Worm (Caenorhabditis elegans) whole organism, midembryonic: ENCODE results near the gene tceb-3.
"Not testable (repeated sequence)": the region's sequence is repeated elsewhere in the genome, so short reads cannot be mapped to it uniquely, and the experiment has no call there.

Experiments
- T22C8.4 ChIP-seq: fragments of 200-800 bp; sonication (Bioruptor generic); IDR thresholded peaks from 2 replicates; pipeline ENCODE4 v1.3.6; 2022; ENCODE audit warnings: missing genetic modification characterization, missing compliant biosample characterization
- cog-1 ChIP-seq: sonication (generic microtip); optimal IDR thresholded peaks from 2 replicates; lab custom pipeline; 2016; ENCODE audit warnings: missing genetic modification characterization, missing compliant biosample characterization
- flt-1 ChIP-seq: fragments of 200-800 bp; sonication (Bioruptor generic); IDR thresholded peaks from 2 replicates; pipeline ENCODE4 v1.3.6; 2022; ENCODE audit warnings: missing genetic modification characterization, missing compliant biosample characterization
- klf-2 ChIP-seq: fragments of 200-800 bp; sonication (Bioruptor generic); conservative IDR thresholded peaks from 2 replicates; pipeline ENCODE4 v1.3.6; 2022; ENCODE audit warnings: missing genetic modification reagents, missing genetic modification characterization, missing compliant biosample characterization
- med-1 ChIP-seq: sonication (generic microtip); optimal IDR thresholded peaks from 2 replicates; lab custom pipeline; 2017; ENCODE audit warnings: missing genetic modification characterization, mild to moderate bottlenecking, missing compliant biosample characterization, antibody characterized with exemption, missing genetic modification reagents; ENCODE audit not compliant: insufficient read depth
- ref-1 ChIP-seq: fragments of 200-800 bp; sonication (Bioruptor generic); conservative IDR thresholded peaks from 2 replicates; pipeline ENCODE4 v1.3.6; 2022; ENCODE audit warnings: missing genetic modification reagents, missing genetic modification characterization, missing compliant biosample characterization
- tab-1 ChIP-seq: fragments of 200-800 bp; sonication (Bioruptor generic); IDR thresholded peaks from 2 replicates; pipeline ENCODE4 v1.3.6; 2022; ENCODE audit warnings: missing genetic modification characterization, missing compliant biosample characterization
- ztf-23 ChIP-seq: fragments of 200-800 bp; sonication (Bioruptor generic); IDR thresholded peaks from 2 replicates; pipeline ENCODE4 v1.3.6; 2022; ENCODE audit warnings: missing genetic modification reagents, missing genetic modification characterization, missing compliant biosample characterization
- ztf-29 ChIP-seq: fragments of 200-800 bp; sonication (Bioruptor generic); IDR thresholded peaks from 2 replicates; pipeline ENCODE4 v1.3.6; 2022; ENCODE audit warnings: missing genetic modification reagents, missing genetic modification characterization, missing compliant biosample characterization

tceb-3 gene

DNA sequence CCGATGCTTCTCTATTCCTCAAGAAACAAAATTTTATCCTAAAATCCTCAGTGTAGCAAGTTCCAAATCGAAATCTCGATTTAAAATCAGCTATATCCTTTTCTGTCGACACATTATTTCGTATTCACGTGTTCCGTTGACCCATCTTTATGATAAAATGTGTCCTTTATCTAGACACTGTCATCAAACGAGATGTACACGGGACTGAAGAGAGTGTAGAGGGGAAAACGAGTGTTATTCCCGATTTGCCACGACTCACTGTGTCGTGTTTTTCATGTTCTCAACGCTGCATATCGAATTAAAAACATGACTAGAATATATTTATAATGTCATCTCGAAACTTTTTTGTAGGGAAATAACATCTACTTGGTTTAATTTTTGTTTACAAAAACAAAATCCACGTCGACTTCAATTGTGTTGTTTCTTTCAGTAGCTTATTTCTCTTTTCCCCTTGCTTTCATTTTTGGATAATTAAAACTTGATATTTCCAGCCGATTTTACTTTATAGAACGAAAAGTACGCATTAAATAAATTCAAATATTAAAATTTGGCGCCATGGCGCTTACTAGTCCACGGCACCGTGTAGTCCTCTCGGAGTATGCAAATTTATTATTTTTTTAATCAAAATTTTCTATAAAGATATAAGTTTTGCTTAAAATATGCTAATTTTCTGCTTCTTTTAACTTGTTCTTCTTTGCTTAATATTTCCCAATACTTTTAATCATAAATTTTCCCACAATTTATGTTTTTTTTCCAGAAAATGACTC is 21.2 kb downstream of the tceb-3 start, which contains the start of gene metr-1:
TSS of gene metr-1 (plus strand) at position 758 of the 767 bp plus-strand sequence.
- TF ChIP-seq ztf-23 (GFP tag; lab: Robert Waterston, UW) (no peak), ref-1 (GFP tag; lab: Robert Waterston, UW) (no peak), tab-1 (no peak), T22C8.4 (GFP tag; lab: Robert Waterston, UW) (no peak), ztf-29 (GFP tag; lab: Robert Waterston, UW) (no peak), flt-1 (GFP tag; lab: Robert Waterston, UW) (no peak), klf-2 (GFP tag; lab: Robert Waterston, UW) (no peak), med-1 (GFP tag; lab: Kevin White, UChicago) (no peak), cog-1 (tag; lab: Kevin White, UChicago) (no peak)

- TF ChIP-seq ztf-23 (GFP tag; lab: Robert Waterston, UW) = no peak
- no peak for TF ChIP-seq ref-1 (GFP tag; lab: Robert Waterston, UW)
- no peak for TF ChIP-seq cog-1 (tag; lab: Kevin White, UChicago)
- no peak for TF ChIP-seq tab-1
- no peak for TF ChIP-seq klf-2 (GFP tag; lab: Robert Waterston, UW)
- TF ChIP-seq T22C8.4 (GFP tag; lab: Robert Waterston, UW) = no peak
- TF ChIP-seq med-1 (GFP tag; lab: Kevin White, UChicago) = no peak
- no peak for TF ChIP-seq ztf-29 (GFP tag; lab: Robert Waterston, UW)
- no peak for TF ChIP-seq flt-1 (GFP tag; lab: Robert Waterston, UW)
Measured at ce11 chrII:10924669-10925068, 22.5 kb downstream of the tceb-3 start.

DNA sequence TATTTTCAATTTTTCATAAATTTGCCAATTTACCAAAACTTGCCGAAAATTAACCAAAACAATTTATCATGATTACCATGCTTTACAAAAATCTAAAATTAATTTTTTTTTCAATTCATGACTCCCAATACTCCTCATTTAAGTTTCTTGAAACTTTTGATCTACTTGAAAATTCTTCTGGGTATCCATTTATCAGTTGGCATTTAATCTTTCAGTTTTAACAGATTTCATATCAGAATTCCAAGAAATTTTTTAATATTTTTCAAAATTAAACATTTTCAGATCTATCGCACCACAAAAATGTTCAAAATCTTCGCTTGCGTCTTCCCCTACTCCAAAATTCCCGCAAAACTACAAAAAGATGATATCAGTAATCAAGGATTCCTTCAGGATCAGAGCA is 23.3 kb downstream of the tceb-3 start, which contains the start of gene Y19D2B.2:
TSS of gene Y19D2B.2 (plus strand) at position 301 of the 400 bp plus-strand sequence.
- TF ChIP-seq flt-1 (GFP tag; lab: Robert Waterston, UW) = no peak
- no peak for TF ChIP-seq tab-1
- no peak for TF ChIP-seq cog-1 (tag; lab: Kevin White, UChicago)
- no peak for TF ChIP-seq med-1 (GFP tag; lab: Kevin White, UChicago)
- no peak for TF ChIP-seq T22C8.4 (GFP tag; lab: Robert Waterston, UW)
- TF ChIP-seq ztf-29 (GFP tag; lab: Robert Waterston, UW) = no peak
- TF ChIP-seq ref-1 (GFP tag; lab: Robert Waterston, UW) = no peak
- no peak for TF ChIP-seq ztf-23 (GFP tag; lab: Robert Waterston, UW)

- TF ChIP-seq klf-2 (GFP tag; lab: Robert Waterston, UW); med-1 (GFP tag; lab: Kevin White, UChicago); ztf-23 (GFP tag; lab: Robert Waterston, UW): not testable (repeated sequence)
Measured at ce11 chrII:10922874-10923273, 24.3 kb downstream of the tceb-3 start, which contains the start of gene Y19D2B.1. Gene Y19D2B.1, minus strand, starts transcription at chrII:10922974.

- TF ChIP-seq cog-1 (tag; lab: Kevin White, UChicago) = no peak
- no peak for TF ChIP-seq med-1 (GFP tag; lab: Kevin White, UChicago)
- TF ChIP-seq ref-1 (GFP tag; lab: Robert Waterston, UW) = no peak
- no peak for TF ChIP-seq ztf-23 (GFP tag; lab: Robert Waterston, UW)
- no peak for TF ChIP-seq flt-1 (GFP tag; lab: Robert Waterston, UW)
Measured at ce11 chrII:10918293-10918756, 28.9 kb downstream of the tceb-3 start, which contains the start of gene tba-4. Gene tba-4, plus strand, starts transcription at chrII:10918706.

DNA sequence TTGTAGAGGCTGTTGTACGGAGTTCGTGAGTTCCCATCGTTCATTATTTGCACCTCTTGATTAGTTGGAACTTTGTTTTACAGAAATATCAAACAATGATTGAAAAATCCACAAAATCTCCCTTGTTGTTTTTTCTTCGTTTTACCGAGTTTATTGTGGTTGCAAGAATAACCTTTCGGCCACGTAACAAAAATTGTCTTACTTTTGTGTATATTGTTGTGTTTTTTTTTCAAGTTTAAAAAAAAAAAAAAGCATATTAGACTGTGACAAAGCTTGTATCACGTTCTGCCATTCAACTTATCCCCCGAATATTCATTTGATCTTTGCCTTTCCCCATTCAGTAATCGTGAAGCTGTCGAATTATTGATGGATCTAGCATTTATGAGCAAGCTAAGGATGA is 30.0 kb downstream of the tceb-3 start, which contains the start of gene F44F4.10:
TSS of gene F44F4.10 (minus strand) at position 101 of the 400 bp plus-strand sequence.
- TF ChIP-seq klf-2 (GFP tag; lab: Robert Waterston, UW) (no peak), T22C8.4 (GFP tag; lab: Robert Waterston, UW) (no peak), flt-1 (GFP tag; lab: Robert Waterston, UW) (no peak), med-1 (GFP tag; lab: Kevin White, UChicago) (no peak), cog-1 (tag; lab: Kevin White, UChicago) (no peak)

DNA sequence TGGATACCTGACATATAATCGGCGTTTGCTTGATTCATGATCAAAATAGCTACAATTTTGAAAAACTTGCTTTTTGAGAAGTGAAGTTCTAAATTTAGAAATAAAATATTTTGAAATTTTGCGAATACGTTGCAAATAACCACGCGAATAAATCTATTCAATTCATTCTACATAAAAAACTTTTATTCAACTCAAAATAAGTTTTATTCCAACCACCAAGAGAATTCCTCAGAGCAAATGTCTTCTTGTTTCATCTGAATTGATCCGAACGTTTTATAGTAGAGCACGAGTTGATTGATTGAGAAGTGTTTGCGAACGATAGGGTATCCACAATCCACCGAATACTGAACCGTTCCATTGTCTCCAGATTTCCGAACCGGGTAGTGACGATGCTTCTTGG is 31.5 kb downstream of the tceb-3 start, which contains the start of gene F44F4.9:
TSS of gene F44F4.9 (minus strand) at position 101 of the 400 bp plus-strand sequence.
- no peak for TF ChIP-seq klf-2 (GFP tag; lab: Robert Waterston, UW)
- TF ChIP-seq ztf-23 (GFP tag; lab: Robert Waterston, UW) = no peak
- TF ChIP-seq med-1 (GFP tag; lab: Kevin White, UChicago) = no peak
- TF ChIP-seq flt-1 (GFP tag; lab: Robert Waterston, UW) = no peak
- TF ChIP-seq cog-1 (tag; lab: Kevin White, UChicago) = no peak
- TF ChIP-seq ref-1 (GFP tag; lab: Robert Waterston, UW) = no peak
- TF ChIP-seq tab-1 = no peak
- TF ChIP-seq T22C8.4 (GFP tag; lab: Robert Waterston, UW) = no peak
- TF ChIP-seq ztf-29 (GFP tag; lab: Robert Waterston, UW) = no peak

DNA sequence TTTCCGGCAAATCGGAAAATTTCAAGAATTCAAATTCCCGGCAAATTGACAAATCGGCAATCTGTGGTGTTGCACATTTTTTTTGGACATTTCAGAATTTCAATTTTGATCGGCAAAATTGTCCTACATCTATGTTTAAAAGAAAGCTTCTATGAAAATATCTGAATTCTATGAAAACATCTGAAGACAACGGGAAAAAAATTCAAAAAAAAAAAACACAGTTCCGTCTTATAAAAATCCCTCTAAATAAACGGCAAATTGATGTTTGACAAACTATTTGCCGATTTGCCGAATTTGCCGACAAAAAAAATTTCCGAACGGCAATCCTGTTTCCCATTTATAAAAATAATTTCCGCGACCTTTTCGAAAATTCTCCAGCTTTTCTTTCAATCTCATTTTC is 32.9 kb downstream of the tceb-3 start, which contains the start of gene F44F4.15:
TSS of gene F44F4.15 (plus strand) at position 301 of the 400 bp plus-strand sequence.
- no peak for TF ChIP-seq ztf-29 (GFP tag; lab: Robert Waterston, UW)
- no peak for TF ChIP-seq med-1 (GFP tag; lab: Kevin White, UChicago)
- no peak for TF ChIP-seq ztf-23 (GFP tag; lab: Robert Waterston, UW)
- no peak for TF ChIP-seq cog-1 (tag; lab: Kevin White, UChicago)
- no peak for TF ChIP-seq klf-2 (GFP tag; lab: Robert Waterston, UW)
- no peak for TF ChIP-seq tab-1
- no peak for TF ChIP-seq ref-1 (GFP tag; lab: Robert Waterston, UW)
- no peak for TF ChIP-seq T22C8.4 (GFP tag; lab: Robert Waterston, UW)
- TF ChIP-seq flt-1 (GFP tag; lab: Robert Waterston, UW) = no peak
